Fruit fly (Drosophila melanogaster) whole organism, embryonic: ENCODE results near the gene uncNacbeta.

Experiments used
- Adf1 ChIP-seq: fragments of 200-800 bp; sonication (Bioruptor generic); IDR thresholded peaks from 2 replicates; pipeline ENCODE4 v1.3.6; 2022; ENCODE audit warnings: missing biosample characterization, missing genetic modification characterization
- Asciz ChIP-seq: fragments of 200-800 bp; sonication (Bioruptor generic); optimal IDR thresholded peaks from 2 replicates; lab custom pipeline; 2017; ENCODE audit warnings: missing biosample characterization, mild to moderate bottlenecking, missing genetic modification characterization, missing genetic modification reagents
- Atf3 ChIP-seq: fragments of 200-800 bp; sonication (Bioruptor generic); optimal IDR thresholded peaks from 3 replicates; lab custom pipeline; 2016; ENCODE audit warnings: missing biosample characterization, missing genetic modification characterization
- CG10654 ChIP-seq: fragments of 200-800 bp; sonication (Bioruptor generic); optimal IDR thresholded peaks from 2 replicates; lab custom pipeline; 2016; ENCODE audit warnings: missing biosample characterization, missing genetic modification characterization
- CG11085 ChIP-seq: fragments of 200-800 bp; sonication (Bioruptor generic); IDR thresholded peaks from 2 replicates; pipeline ENCODE4 v1.3.6; 2022; ENCODE audit warnings: missing biosample characterization, missing genetic modification characterization
- CG11723 ChIP-seq: fragments of 200-800 bp; sonication (Bioruptor generic); optimal IDR thresholded peaks from 2 replicates; lab custom pipeline; 2017; ENCODE audit warnings: missing biosample characterization, mild to moderate bottlenecking, missing genetic modification characterization
- CG12659 ChIP-seq: fragments of 200-800 bp; sonication (Bioruptor generic); optimal IDR thresholded peaks from 3 replicates; lab custom pipeline; 2017; ENCODE audit warnings: mild to moderate bottlenecking, missing biosample characterization, missing genetic modification reagents, missing genetic modification characterization
- CG12744 ChIP-seq: fragments of 200-800 bp; sonication (Bioruptor generic); optimal IDR thresholded peaks from 2 replicates; lab custom pipeline; 2016; ENCODE audit warnings: missing biosample characterization, missing genetic modification characterization
- CG14014 ChIP-seq: fragments of 200-800 bp; sonication (Bioruptor generic); IDR thresholded peaks from 2 replicates; pipeline ENCODE4 v1.3.6; 2022; ENCODE audit warnings: missing biosample characterization, missing genetic modification characterization
- CG14441 ChIP-seq: fragments of 200-800 bp; sonication (Bioruptor generic); IDR thresholded peaks from 2 replicates; pipeline ENCODE4 v1.3.6; 2022; ENCODE audit warnings: missing biosample characterization, missing genetic modification characterization
- CG1792 ChIP-seq: fragments of 200-800 bp; sonication (Bioruptor generic); optimal IDR thresholded peaks from 2 replicates; lab custom pipeline; 2016; ENCODE audit warnings: missing biosample characterization, missing genetic modification characterization
- CG30431 ChIP-seq: fragments of 200-800 bp; sonication (Bioruptor generic); optimal IDR thresholded peaks from 2 replicates; lab custom pipeline; 2017; ENCODE audit warnings: missing biosample characterization, missing genetic modification characterization
- CG3995 ChIP-seq: fragments of 200-800 bp; sonication (Bioruptor generic); optimal IDR thresholded peaks from 3 replicates; lab custom pipeline; 2016; ENCODE audit warnings: missing biosample characterization, missing genetic modification characterization
- CG4360 ChIP-seq: fragments of 200-800 bp; sonication (Bioruptor generic); IDR thresholded peaks from 2 replicates; pipeline ENCODE4 v1.3.6; 2022; ENCODE audit warnings: missing biosample characterization, missing genetic modification characterization
- CG6175 ChIP-seq: fragments of 200-800 bp; sonication (Bioruptor generic); IDR thresholded peaks from 3 replicates; pipeline ENCODE4 v1.3.6; 2022; ENCODE audit warnings: missing biosample characterization, missing genetic modification characterization
- CG7928 ChIP-seq: fragments of 200-800 bp; sonication (Bioruptor generic); optimal IDR thresholded peaks from 2 replicates; lab custom pipeline; 2017; ENCODE audit warnings: missing biosample characterization, mild to moderate bottlenecking, missing genetic modification characterization
- CG8290 ChIP-seq, 3 experiments: fragments of 200-800 bp; sonication (Bioruptor generic); optimal IDR thresholded peaks; 2 replicates each; lab custom pipeline; 2016 to 2019; ENCODE audit warnings: missing biosample characterization in 3 of 3, missing genetic modification characterization in 3 of 3, mild to moderate bottlenecking in 2 of 3, moderate library complexity in 1 of 3
- CG8478 ChIP-seq: fragments of >200 bp; optimal IDR thresholded peaks from 2 replicates; lab custom pipeline; 2018
- CG9215 ChIP-seq: fragments of 200-800 bp; sonication (Bioruptor generic); IDR thresholded peaks from 2 replicates; pipeline ENCODE4 v1.3.6; 2022; ENCODE audit warnings: missing biosample characterization, missing genetic modification characterization
- CG9437 ChIP-seq: fragments of 200-800 bp; sonication (Bioruptor generic); optimal IDR thresholded peaks from 2 replicates; lab custom pipeline; 2018; ENCODE audit warnings: missing biosample characterization, mild to moderate bottlenecking, missing genetic modification characterization
- Camta ChIP-seq: fragments of 200-800 bp; sonication (Bioruptor generic); optimal IDR thresholded peaks from 2 replicates; lab custom pipeline; 2016; ENCODE audit warnings: missing biosample characterization, missing genetic modification characterization
- Dip2 ChIP-seq: fragments of 200-800 bp; sonication (Bioruptor generic); IDR thresholded peaks from 2 replicates; pipeline ENCODE4 v1.3.6; 2022; ENCODE audit warnings: missing biosample characterization, missing genetic modification characterization
- Hr78 ChIP-seq, 2 experiments: fragments of 200-800 bp in 1 of 2; fragments of >200 bp in 1 of 2; sonication (Bioruptor generic) in 1 of 2; optimal IDR thresholded peaks; 2 replicates each; lab custom pipeline; 2017 to 2019; ENCODE audit warnings: missing biosample characterization in 2 of 2, missing genetic modification characterization in 2 of 2, mild to moderate bottlenecking in 1 of 2, moderate library complexity in 1 of 2
- Mrtf ChIP-seq: fragments of 200-800 bp; sonication (Bioruptor generic); IDR thresholded peaks from 3 replicates; pipeline ENCODE4 v1.3.6; 2022; ENCODE audit warnings: missing biosample characterization, missing genetic modification characterization
- NC2β ChIP-seq: fragments of 200-800 bp; sonication (Bioruptor generic); optimal IDR thresholded peaks from 2 replicates; lab custom pipeline; 2016; ENCODE audit warnings: missing biosample characterization, missing genetic modification characterization
- Nf-YA ChIP-seq: fragments of 200-800 bp; sonication (Bioruptor generic); IDR thresholded peaks from 2 replicates; pipeline ENCODE4 v1.3.6; 2022; ENCODE audit warnings: missing biosample characterization, missing genetic modification characterization
- NfI ChIP-seq: fragments of 200-800 bp; sonication (Bioruptor generic); optimal IDR thresholded peaks from 3 replicates; lab custom pipeline; 2018; ENCODE audit warnings: missing biosample characterization, mild to moderate bottlenecking, missing genetic modification characterization, moderate library complexity
- Sox100B ChIP-seq: fragments of 200-800 bp; sonication (Bioruptor generic); optimal IDR thresholded peaks from 3 replicates; lab custom pipeline; 2018; ENCODE audit warnings: missing biosample characterization, mild to moderate bottlenecking, missing genetic modification characterization
- Sox102F ChIP-seq: fragments of 200-800 bp; sonication (Bioruptor generic); optimal IDR thresholded peaks from 2 replicates; lab custom pipeline; 2018; ENCODE audit warnings: missing biosample characterization, mild to moderate bottlenecking, missing genetic modification characterization, moderate library complexity
- Stat92E ChIP-seq, 3 experiments: fragments of >200 bp in 2 of 3; fragments of 200-800 bp in 1 of 3; sonication (Bioruptor generic) in 1 of 3; optimal IDR thresholded peaks; 2 replicates each; lab custom pipeline; 2017 to 2019; ENCODE audit warnings: missing biosample characterization in 3 of 3, missing genetic modification characterization in 3 of 3, mild to moderate bottlenecking in 1 of 3, moderate library complexity in 1 of 3
- Taf1 ChIP-seq: fragments of 200-800 bp; sonication (Bioruptor generic); IDR thresholded peaks from 2 replicates; pipeline ENCODE4 v1.3.6; 2022; ENCODE audit warnings: missing biosample characterization, missing genetic modification characterization
- dm ChIP-seq: fragments of 200-800 bp; sonication (Bioruptor generic); optimal IDR thresholded peaks from 3 replicates; lab custom pipeline; 2016; ENCODE audit warnings: missing biosample characterization, missing genetic modification characterization
- dysf ChIP-seq: fragments of 200-800 bp; sonication (Bioruptor generic); IDR thresholded peaks from 3 replicates; pipeline ENCODE4 v1.3.6; 2022; ENCODE audit warnings: missing biosample characterization, missing genetic modification characterization
- en ChIP-seq: fragments of 200-800 bp; sonication (Bioruptor generic); optimal IDR thresholded peaks from 2 replicates; lab custom pipeline; 2016; ENCODE audit warnings: missing biosample characterization, missing genetic modification characterization
- fu2 ChIP-seq: fragments of 200-800 bp; sonication (Bioruptor generic); optimal IDR thresholded peaks from 2 replicates; lab custom pipeline; 2016; ENCODE audit warnings: missing biosample characterization, missing genetic modification characterization
- gce ChIP-seq: fragments of 200-800 bp; sonication (Bioruptor generic); IDR thresholded peaks from 3 replicates; pipeline ENCODE4 v1.3.6; 2022; ENCODE audit warnings: missing biosample characterization, missing genetic modification characterization
- gcm ChIP-seq: fragments of 200-800 bp; sonication (Bioruptor generic); optimal IDR thresholded peaks from 2 replicates; lab custom pipeline; 2019; ENCODE audit warnings: missing biosample characterization, mild to moderate bottlenecking, missing genetic modification characterization, moderate library complexity
- gsb ChIP-seq: fragments of 200-800 bp; sonication (Bioruptor generic); IDR thresholded peaks from 2 replicates; pipeline ENCODE4 v1.3.6; 2022; ENCODE audit warnings: missing biosample characterization, missing genetic modification characterization
- gsb-n ChIP-seq: fragments of 200-800 bp; sonication (Bioruptor generic); optimal IDR thresholded peaks from 3 replicates; lab custom pipeline; 2018; ENCODE audit warnings: missing biosample characterization, mild to moderate bottlenecking, missing genetic modification characterization
- jumu ChIP-seq: fragments of 200-800 bp; sonication (Bioruptor generic); optimal IDR thresholded peaks from 3 replicates; lab custom pipeline; 2016; ENCODE audit warnings: missing biosample characterization, missing genetic modification characterization
- ken ChIP-seq: fragments of 200-800 bp; sonication (Bioruptor generic); IDR thresholded peaks from 3 replicates; pipeline ENCODE4 v1.3.6; 2022; ENCODE audit warnings: missing biosample characterization, missing genetic modification characterization
- lab ChIP-seq: fragments of 200-800 bp; sonication (Bioruptor generic); optimal IDR thresholded peaks from 3 replicates; lab custom pipeline; 2017; ENCODE audit warnings: missing biosample characterization, missing genetic modification characterization, mild to moderate bottlenecking, moderate library complexity, missing genetic modification reagents
- lov ChIP-seq, 2 experiments: fragments of 200-800 bp in 1 of 2; fragments of >200 bp in 1 of 2; sonication (Bioruptor generic) in 1 of 2; IDR thresholded peaks in 1 of 2; optimal IDR thresholded peaks in 1 of 2; 2 replicates in 1 of 2; 3 replicates in 1 of 2; pipeline versions ENCODE4 v1.3.6 to Lab custom; 2017 to 2022; ENCODE audit warnings: missing biosample characterization in 1 of 2, missing genetic modification characterization in 1 of 2
- luna ChIP-seq: fragments of 200-800 bp; sonication (Bioruptor generic); optimal IDR thresholded peaks from 2 replicates; lab custom pipeline; 2016; ENCODE audit warnings: missing biosample characterization, missing genetic modification characterization
- nerfin-1 ChIP-seq: fragments of 200-800 bp; sonication (Bioruptor generic); optimal IDR thresholded peaks from 3 replicates; lab custom pipeline; 2019; ENCODE audit warnings: missing biosample characterization, mild to moderate bottlenecking, missing genetic modification characterization, moderate library complexity
- nom ChIP-seq: fragments of 200-800 bp; sonication (Bioruptor generic); optimal IDR thresholded peaks from 2 replicates; lab custom pipeline; 2017; ENCODE audit warnings: missing biosample characterization, missing genetic modification characterization, mild to moderate bottlenecking, moderate library complexity, missing genetic modification reagents
- pum ChIP-seq: fragments of 200-800 bp; sonication (Bioruptor generic); optimal IDR thresholded peaks from 2 replicates; lab custom pipeline; 2016; ENCODE audit warnings: missing biosample characterization, missing genetic modification characterization
- sens ChIP-seq: fragments of 200-800 bp; sonication (Bioruptor generic); peaks from one replicate; lab custom pipeline; 2016; ENCODE audit warnings: missing biosample characterization, missing genetic modification characterization
- ssp ChIP-seq: fragments of 200-800 bp; sonication (Bioruptor generic); IDR thresholded peaks from 2 replicates; pipeline ENCODE4 v1.3.6; 2022; ENCODE audit warnings: missing biosample characterization, missing genetic modification characterization
- zfh2 ChIP-seq: fragments of 200-800 bp; sonication (Bioruptor generic); optimal IDR thresholded peaks from 2 replicates; lab custom pipeline; 2016; ENCODE audit warnings: missing biosample characterization, missing genetic modification characterization

Gene uncNacbeta

DNA sequence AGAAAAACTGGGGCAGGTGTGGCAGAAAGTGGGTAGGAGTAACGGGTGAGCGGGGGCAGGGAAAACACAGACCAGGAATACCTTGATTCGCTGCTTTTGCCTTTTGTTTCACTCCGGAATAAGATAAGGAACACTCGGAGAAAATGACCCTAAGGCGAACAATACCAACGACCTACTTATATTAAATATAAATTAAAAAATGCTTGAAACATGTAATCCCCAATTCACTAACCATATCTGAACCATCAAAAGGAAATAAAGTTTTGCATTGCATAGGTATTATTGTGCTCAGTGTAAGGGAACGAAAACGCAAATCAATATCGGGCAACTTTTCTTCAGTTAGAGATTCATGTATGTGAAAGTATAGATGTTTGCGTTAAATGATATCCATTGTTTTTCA is 51.6 kb downstream of the uncNacbeta start (continued):
- TF ChIP-seq jumu (GFP tag; lab: Kevin White, UChicago) (peak; percentile 12), nom (GFP tag; lab: Kevin White, UChicago) (no peak), CG14441 (GFP tag; lab: Robert Waterston, UW) (no peak), Nf-YA (GFP tag; lab: Robert Waterston, UW) (0 out of 2 replicates have a peak, but pooled peaks have one; percentile 32), Sox102F (GFP tag; lab: Kevin White, UChicago) (peak; percentile 85), CG3995 (GFP tag; lab: Kevin White, UChicago) (no peak), ken (GFP tag; lab: Robert Waterston, UW) (peak; percentile 61; the same call in 2 of the 3 replicates), CG11723 (peak; percentile 31), Asciz (no peak), ssp (peak; percentile 54), Stat92E (GFP tag; optimal IDR thresholded peaks at IDR 0.05; lab: Kevin White, UChicago) (no peak), CG8290 (GFP tag; optimal IDR thresholded peaks at IDR 0.05; lab: Kevin White, UChicago) (no peak), CG8290 (tag; optimal IDR thresholded peaks at IDR 0.05; lab: Kevin White, UChicago) (peak in 1 of 2 experiments; percentile 6), CG1792 (GFP tag; lab: Kevin White, UChicago) (no peak), CG12744 (no peak), gsb (GFP tag; lab: Robert Waterston, UW) (no peak), CG10654 (GFP tag; lab: Kevin White, UChicago) (no peak), gsb-n (tag; lab: Kevin White, UChicago) (peak; percentile 48), lov (optimal IDR thresholded peaks at IDR 0.05; lab: Kevin White, UChicago) (no peak), lov (GFP tag; IDR thresholded peaks at IDR 0.05; lab: Robert Waterston, UW) (no peak), Sox100B (GFP tag; lab: Kevin White, UChicago) (no peak), dysf (GFP tag; lab: Robert Waterston, UW) (peak; percentile 76), nerfin-1 (no peak), CG8478 (lab: Kevin White, UChicago) (no peak), zfh2 (GFP tag; lab: Kevin White, UChicago) (no peak), NfI (peak; percentile 71), CG9437 (GFP tag; lab: Kevin White, UChicago) (peak; percentile 32), Taf1 (GFP tag; lab: Robert Waterston, UW) (no peak), gcm (peak; percentile 53), CG30431 (GFP tag; lab: Kevin White, UChicago) (peak; percentile 39), Atf3 (GFP tag; lab: Kevin White, UChicago) (no peak), Camta (GFP tag; lab: Kevin White, UChicago) (peak; percentile 26), en (GFP tag; lab: Kevin White, UChicago) (no peak), luna (GFP tag; lab: Kevin White, UChicago) (no peak), CG12659 (GFP tag; lab: Kevin White, UChicago) (peak; percentile 53), gce (GFP tag; lab: Robert Waterston, UW) (0 out of 3 replicates have a peak, but pooled peaks have one; percentile 41), CG14014 (GFP tag; lab: Robert Waterston, UW) (peak; percentile 44; the same call in 1 of the 2 replicates), lab (GFP tag; lab: Kevin White, UChicago) (peak; percentile 32), CG11085 (GFP tag; lab: Robert Waterston, UW) (no peak), sens (peak; percentile 95), dm (no peak), Adf1 (GFP tag; lab: Robert Waterston, UW) (0 out of 2 replicates have a peak, but pooled peaks have one; percentile 28), CG4360 (GFP tag; lab: Robert Waterston, UW) (0 out of 2 replicates have a peak, but pooled peaks have one; percentile 12), Dip2 (no peak), NC2β (GFP tag; lab: Kevin White, UChicago) (no peak), CG9215 (GFP tag; lab: Robert Waterston, UW) (no peak), Mrtf (peak; percentile 50; the same call in 1 of the 3 replicates), pum (GFP tag; lab: Kevin White, UChicago) (peak; percentile 15), CG7928 (GFP tag; lab: Kevin White, UChicago) (no peak), fu2 (GFP tag; lab: Kevin White, UChicago) (no peak), CG6175 (no peak), Hr78 (GFP tag; optimal IDR thresholded peaks at IDR 0.05; lab: Kevin White, UChicago) (peak in 1 of 2 experiments; percentile 8)
